Fruit fly (Drosophila melanogaster): Measurements from ENCODE around the gene Tm2.

DNA sequence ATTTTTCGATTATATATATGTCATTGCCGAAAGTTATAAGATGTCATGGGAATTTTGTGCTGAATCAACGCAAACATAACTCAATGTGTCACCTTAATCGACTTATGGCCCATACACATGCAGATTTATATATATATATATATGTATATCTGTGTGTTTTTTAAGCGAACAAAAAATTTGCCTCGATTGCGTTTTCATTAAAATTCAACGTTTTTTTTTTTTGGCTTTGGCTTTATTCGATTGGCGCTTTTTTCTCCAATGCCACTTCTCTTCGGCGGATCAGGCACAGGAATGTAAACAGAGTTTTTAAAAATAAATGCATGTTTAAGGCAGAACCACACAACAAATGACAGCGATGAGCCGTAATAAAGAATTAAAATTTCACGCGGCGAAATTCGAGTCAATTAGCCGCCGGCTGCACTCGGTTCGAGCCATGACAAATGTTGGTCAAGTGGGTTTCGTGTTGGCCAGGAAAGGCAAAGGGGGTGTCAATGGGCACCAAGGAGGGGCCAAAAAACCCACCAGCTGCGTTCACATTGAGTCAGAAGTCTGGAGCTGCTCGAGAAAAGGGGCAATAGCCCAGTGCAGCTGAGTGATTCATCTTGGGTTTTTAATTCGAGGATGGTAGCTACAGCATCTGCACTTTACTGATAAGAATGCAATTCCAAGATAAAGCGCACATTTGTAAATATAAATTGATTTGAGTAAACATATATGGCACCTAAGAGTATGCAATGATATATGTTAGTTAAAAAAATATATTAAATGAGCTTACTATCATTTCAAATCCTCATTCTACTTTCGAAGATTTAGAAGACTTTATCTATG is 26.8 kb upstream of the Tm2 start:
- TF ChIP-seq CTCF (optimal IDR thresholded peaks at IDR 0.05): no peak
- no peak for TF ChIP-seq CG8478 (optimal IDR thresholded peaks at IDR 0.05)
